Fruit fly (Drosophila melanogaster) whole organism, prepupa: ENCODE results near the gene skd.

Experiments
- CG11294 ChIP-seq: fragments of 200-800 bp; sonication (Bioruptor generic); IDR thresholded peaks from 2 replicates; pipeline ENCODE4 v1.3.6; 2022; ENCODE audit warnings: missing biosample characterization, missing genetic modification characterization
- CG11762 ChIP-seq: fragments of 200-800 bp; sonication (Bioruptor generic); optimal IDR thresholded peaks from 3 replicates; lab custom pipeline; 2016; ENCODE audit warnings: missing biosample characterization, missing genetic modification characterization; ENCODE audit not compliant: insufficient read depth
- CG11902 ChIP-seq: fragments of 200-800 bp; sonication (Bioruptor generic); optimal IDR thresholded peaks from 3 replicates; lab custom pipeline; 2016; ENCODE audit warnings: missing biosample characterization, missing genetic modification characterization
- CG32006 ChIP-seq: fragments of 200-800 bp; sonication (Bioruptor generic); optimal IDR thresholded peaks from 3 replicates; lab custom pipeline; 2017; ENCODE audit warnings: missing biosample characterization, mild to moderate bottlenecking, missing genetic modification characterization
- CG3919 ChIP-seq: fragments of 200-800 bp; sonication (Bioruptor generic); optimal IDR thresholded peaks from 3 replicates; lab custom pipeline; 2016; ENCODE audit warnings: missing biosample characterization, missing genetic modification characterization
- CG8319 ChIP-seq: fragments of 200-800 bp; sonication (Bioruptor generic); optimal IDR thresholded peaks from 3 replicates; lab custom pipeline; 2016; ENCODE audit warnings: missing biosample characterization, missing genetic modification characterization
- Eip75B ChIP-seq: fragments of 200-800 bp; sonication (Bioruptor generic); optimal IDR thresholded peaks from 3 replicates; lab custom pipeline; 2016; ENCODE audit warnings: missing biosample characterization, missing genetic modification characterization
- Eip93F ChIP-seq: fragments of 200-800 bp; sonication (Bioruptor generic); optimal IDR thresholded peaks from 2 replicates; lab custom pipeline; 2016; ENCODE audit warnings: missing biosample characterization, mild to moderate bottlenecking, missing genetic modification characterization
- Gug ChIP-seq: fragments of 200-800 bp; sonication (Bioruptor generic); IDR thresholded peaks from 2 replicates; pipeline ENCODE4 v1.3.6; 2022; ENCODE audit warnings: missing biosample characterization, missing genetic modification characterization
- Hr38 ChIP-seq: sonication (Bioruptor generic); optimal IDR thresholded peaks from 2 replicates; lab custom pipeline; 2016; ENCODE audit warnings: missing biosample characterization, missing genetic modification characterization
- achi ChIP-seq: fragments of 200-800 bp; sonication (Bioruptor generic); optimal IDR thresholded peaks from 3 replicates; lab custom pipeline; 2016; ENCODE audit warnings: missing biosample characterization, missing genetic modification characterization
- fkh ChIP-seq: fragments of 200-800 bp; sonication (Bioruptor generic); optimal IDR thresholded peaks from 3 replicates; lab custom pipeline; 2017; ENCODE audit warnings: missing biosample characterization, mild to moderate bottlenecking, missing genetic modification characterization, moderate library complexity
- ss ChIP-seq, 2 experiments: fragments of 200-800 bp; sonication (Bioruptor generic); optimal IDR thresholded peaks; 2 replicates in 1 of 2; 3 replicates in 1 of 2; lab custom pipeline; 2017 to 2018; ENCODE audit warnings: mild to moderate bottlenecking in 2 of 2, missing biosample characterization in 2 of 2, missing genetic modification characterization in 2 of 2, moderate library complexity in 1 of 2
- svp ChIP-seq: fragments of 200-800 bp; sonication (Bioruptor generic); peaks from one replicate; lab custom pipeline; 2016; ENCODE audit warnings: missing biosample characterization, missing genetic modification characterization

dm6 chr3L:21064587-21064986 is 37.4 kb upstream of the skd start:
- TF ChIP-seq Gug (GFP tag; lab: Robert Waterston, UW) = no peak
- TF ChIP-seq fkh (GFP tag; lab: Kevin White, UChicago) = no peak
- TF ChIP-seq Hr38 (GFP tag; lab: Kevin White, UChicago) = no peak
- no peak for TF ChIP-seq CG11294
- no peak for TF ChIP-seq Eip93F (GFP tag; lab: Kevin White, UChicago)
- TF ChIP-seq Eip75B (GFP tag; lab: Kevin White, UChicago) = no peak
- no peak for TF ChIP-seq ss (GFP tag; optimal IDR thresholded peaks at IDR 0.05; lab: Kevin White, UChicago)
- TF ChIP-seq achi = no peak
- no peak for TF ChIP-seq CG3919 (GFP tag; lab: Kevin White, UChicago)
- TF ChIP-seq CG11902 (GFP tag; lab: Kevin White, UChicago) = no peak
- TF ChIP-seq CG11762 (GFP tag; lab: Kevin White, UChicago) = no peak
- TF ChIP-seq svp = no peak
- TF ChIP-seq CG8319 (GFP tag; lab: Kevin White, UChicago) = no peak
- TF ChIP-seq CG32006 (GFP tag; lab: Kevin White, UChicago) = no peak
